Worm (Caenorhabditis elegans): Measurements from ENCODE around the gene nlp-18.
A peak's percentile ranks its signal among the peaks of the same experiment; 100 is the strongest.

nlp-18 gene

DNA sequence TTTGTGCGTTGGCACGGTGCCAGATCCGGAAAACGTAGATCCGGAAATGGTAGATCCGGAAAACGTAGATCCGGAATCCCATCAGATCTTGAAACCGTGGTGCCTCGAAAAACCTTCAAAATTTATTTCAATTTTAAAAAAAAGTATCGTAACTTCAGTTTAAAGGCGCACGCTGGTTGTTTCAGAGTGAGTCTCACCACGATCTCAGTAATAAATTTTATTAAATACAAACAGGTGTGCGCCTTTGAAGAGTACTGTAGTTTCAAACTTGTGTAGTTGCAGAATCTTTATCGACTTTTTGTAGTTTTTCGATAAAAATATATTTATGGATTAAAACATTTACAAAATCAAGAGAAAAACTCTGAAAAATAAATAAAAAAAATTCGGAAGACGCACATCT, 20.5 kb upstream of the nlp-18 start:
- TF ChIP-seq fkh-2 (tag; optimal IDR thresholded peaks at IDR 0.05) (no peak), pha-4 (tag; optimal IDR thresholded peaks at IDR 0.05) (no peak), elt-2 (tag; optimal IDR thresholded peaks at IDR 0.05) (no peak), lin-15B (tag; optimal IDR thresholded peaks at IDR 0.05) (no peak), ztf-4 (tag; optimal IDR thresholded peaks at IDR 0.05) (no peak)

- TF ChIP-seq hmg-11 (tag; optimal IDR thresholded peaks at IDR 0.05) (peak; percentile 28), nhr-23 (tag; optimal IDR thresholded peaks at IDR 0.05) (peak; percentile 50), nfya-1 (tag; optimal IDR thresholded peaks at IDR 0.05; ENCODE audit: insufficient read depth) (peak; percentile 67), lin-39 (tag; optimal IDR thresholded peaks at IDR 0.05) (peak; percentile 42), nhr-237 (tag; optimal IDR thresholded peaks at IDR 0.05) (no peak), nhr-25 (tag; optimal IDR thresholded peaks at IDR 0.05) (peak; percentile 39), egl-5 (tag; optimal IDR thresholded peaks at IDR 0.05) (no peak), elt-2 (tag; optimal IDR thresholded peaks at IDR 0.05) (peak; percentile 18), pha-4 (tag; optimal IDR thresholded peaks at IDR 0.05) (no peak), ceh-28 (tag; optimal IDR thresholded peaks at IDR 0.05) (peak; percentile 0), lin-15B (tag; optimal IDR thresholded peaks at IDR 0.05) (peak; percentile 57), snpc-4 (tag; optimal IDR thresholded peaks at IDR 0.05) (peak; percentile 3)
Observed at ce11 chrII:11049876-11050275, 19.7 kb upstream of the nlp-18 start, which contains the start of the genes sdhd-1 and ilkp-1. sdhd-1 (minus strand) TSS chrII:11049913. ilkp-1 (plus strand) TSS chrII:11050255.

ce11 chrII:11048930-11049329, 18.7 kb upstream of the nlp-18 start, which contains the start of gene F33A8.4:
F33A8.4 (minus strand) TSS chrII:11049030.
- TF ChIP-seq ZK546.5 (tag; optimal IDR thresholded peaks at IDR 0.05) (no peak), ceh-9 (tag; optimal IDR thresholded peaks at IDR 0.05) (no peak)

DNA sequence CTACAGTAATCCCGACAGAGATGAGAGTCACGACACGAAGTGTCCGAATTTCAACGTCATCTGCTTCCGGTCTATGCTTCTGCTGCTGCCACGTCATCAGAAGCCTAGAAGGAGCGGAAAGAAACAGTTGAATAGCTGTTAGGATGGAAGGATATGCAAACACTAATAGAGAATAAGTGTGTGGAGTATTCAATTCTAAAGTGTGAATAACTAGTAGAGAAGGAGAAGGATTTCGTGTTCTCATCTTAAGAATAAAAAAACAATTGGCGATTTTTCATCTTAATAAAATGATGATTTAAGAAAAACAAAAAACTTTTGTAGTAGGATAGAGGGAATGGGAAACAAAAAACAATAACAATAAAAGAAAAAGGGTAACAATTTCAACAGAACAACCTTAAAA, 15.7 kb upstream of the nlp-18 start, which contains the start of gene col-83:
Gene col-83 (minus strand): TSS at position 101 of the 400 bp plus-strand sequence.
- no peak for TF ChIP-seq skn-1 (tag; optimal IDR thresholded peaks at IDR 0.05)
- TF ChIP-seq nfya-1 (tag; optimal IDR thresholded peaks at IDR 0.05; ENCODE audit: insufficient read depth) = no peak
- TF ChIP-seq unc-62 (GFP tag; optimal IDR thresholded peaks at IDR 0.05) = no peak
- TF ChIP-seq snpc-4 (tag; optimal IDR thresholded peaks at IDR 0.05) = no peak
- no peak for TF ChIP-seq nhr-12 (tag; optimal IDR thresholded peaks at IDR 0.05)
- TF ChIP-seq ceh-82 (tag; optimal IDR thresholded peaks at IDR 0.05) = no peak
- TF ChIP-seq elt-3 (tag; optimal IDR thresholded peaks at IDR 0.05) = no peak
- no peak for TF ChIP-seq tbx-2 (tag; optimal IDR thresholded peaks at IDR 0.05)
- TF ChIP-seq hmg-11 (tag; optimal IDR thresholded peaks at IDR 0.05) = no peak
- no peak for TF ChIP-seq nhr-43 (tag; optimal IDR thresholded peaks at IDR 0.05; ENCODE audit: poor library complexity, severe bottlenecking)
- TF ChIP-seq unc-39 (tag; optimal IDR thresholded peaks at IDR 0.05) = no peak
- no peak for TF ChIP-seq nhr-237 (tag; optimal IDR thresholded peaks at IDR 0.05)
- TF ChIP-seq nhr-23 (tag; optimal IDR thresholded peaks at IDR 0.05) = no peak
- TF ChIP-seq egl-5 (tag; optimal IDR thresholded peaks at IDR 0.05) = no peak
- TF ChIP-seq sea-2 (GFP tag; optimal IDR thresholded peaks at IDR 0.05) = no peak
- no peak for TF ChIP-seq mml-1 (tag; optimal IDR thresholded peaks at IDR 0.05)
- no peak for TF ChIP-seq ceh-9 (tag; optimal IDR thresholded peaks at IDR 0.05)

DNA sequence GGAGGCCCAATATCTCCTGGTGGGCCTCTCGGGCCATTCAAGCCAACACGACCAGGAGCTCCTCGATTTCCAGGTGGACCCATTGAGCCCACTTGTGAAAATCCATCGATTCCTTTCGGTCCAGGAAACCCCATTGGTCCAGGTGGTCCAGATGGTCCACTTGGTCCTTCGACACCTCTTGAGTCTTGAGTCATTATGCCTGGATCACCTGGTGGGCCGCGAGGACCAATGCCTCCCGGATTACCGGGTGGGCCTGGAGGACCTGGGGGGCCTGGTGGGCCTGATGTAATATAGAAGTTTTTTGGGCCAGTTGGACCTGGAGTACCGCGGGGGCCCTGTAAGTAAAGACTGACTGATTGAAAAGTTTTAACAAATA, 14.0 kb upstream of the nlp-18 start:
- no peak for TF ChIP-seq jun-1 (tag; optimal IDR thresholded peaks at IDR 0.05)
- no peak for TF ChIP-seq elt-3 (tag; optimal IDR thresholded peaks at IDR 0.05)
- TF ChIP-seq ceh-82 (tag; optimal IDR thresholded peaks at IDR 0.05) = no peak
- TF ChIP-seq nhr-67 (tag; optimal IDR thresholded peaks at IDR 0.05) = no peak
- TF ChIP-seq elt-1 (tag; optimal IDR thresholded peaks at IDR 0.05) = no peak
- no peak for TF ChIP-seq nhr-25 (tag; optimal IDR thresholded peaks at IDR 0.05)
- no peak for TF ChIP-seq aly-2 (tag; optimal IDR thresholded peaks at IDR 0.05)
- TF ChIP-seq daf-12 (tag; optimal IDR thresholded peaks at IDR 0.05) = no peak
- no peak for TF ChIP-seq ceh-16 (tag; optimal IDR thresholded peaks at IDR 0.05)
- TF ChIP-seq fos-1 (tag; optimal IDR thresholded peaks at IDR 0.05) = no peak
- no peak for TF ChIP-seq nhr-28 (tag; optimal IDR thresholded peaks at IDR 0.05)
- TF ChIP-seq nhr-43 (tag; optimal IDR thresholded peaks at IDR 0.05; ENCODE audit: poor library complexity, severe bottlenecking) = no peak
- TF ChIP-seq ZK546.5 (tag; optimal IDR thresholded peaks at IDR 0.05) = no peak
- TF ChIP-seq tbx-2 (tag; optimal IDR thresholded peaks at IDR 0.05) = no peak
- TF ChIP-seq nhr-77 (tag; optimal IDR thresholded peaks at IDR 0.05) = no peak
- TF ChIP-seq ama-1 (optimal IDR thresholded peaks at IDR 0.05) = no peak
- no peak for TF ChIP-seq ceh-28 (tag; optimal IDR thresholded peaks at IDR 0.05)
